Worm (Caenorhabditis elegans): Measurements from ENCODE around the gene T05C7.4.

T05C7.4 gene

DNA sequence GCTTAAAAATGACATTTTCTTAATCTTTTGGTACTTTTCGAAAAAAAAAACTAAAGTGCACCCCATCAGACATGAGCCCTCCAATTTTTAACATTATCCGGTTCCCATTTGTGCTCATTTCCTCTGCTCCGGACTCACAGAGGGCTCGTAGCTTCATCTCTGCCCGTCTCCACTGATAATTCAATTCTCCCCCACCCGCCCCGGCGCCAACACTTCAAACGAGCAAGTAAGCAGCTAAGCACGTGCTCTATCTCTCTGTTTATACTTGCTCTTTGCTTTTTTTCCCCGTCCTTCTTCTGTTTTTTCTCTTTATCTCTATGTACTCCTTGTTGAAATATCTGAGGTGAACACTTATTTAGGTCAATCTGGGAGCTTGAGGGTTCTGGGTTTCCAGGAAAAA lies 25.8 kb upstream of the T05C7.4 start, which contains the start of gene T05C7.9:
Gene T05C7.9, plus strand, starts transcription at position 72 of the 400 bp plus-strand sequence.
- TF ChIP-seq unc-55 (GFP tag; optimal IDR thresholded peaks at IDR 0.05): no peak
- TF ChIP-seq skn-1 (tag; optimal IDR thresholded peaks at IDR 0.05): no peak
- TF ChIP-seq zag-1 (tag; optimal IDR thresholded peaks at IDR 0.05): no peak
- TF ChIP-seq nhr-12 (tag; optimal IDR thresholded peaks at IDR 0.05): no peak
- TF ChIP-seq nhr-129 (tag; optimal IDR thresholded peaks at IDR 0.05): peak; percentile 32
- TF ChIP-seq fos-1 (tag; optimal IDR thresholded peaks at IDR 0.05): no peak
- TF ChIP-seq F13H6.1 (tag; optimal IDR thresholded peaks at IDR 0.05): peak; percentile 47
- TF ChIP-seq lsy-2 (tag; optimal IDR thresholded peaks at IDR 0.05): no peak
- TF ChIP-seq lin-39 (tag; optimal IDR thresholded peaks at IDR 0.05): no peak
- TF ChIP-seq peb-1 (tag; optimal IDR thresholded peaks at IDR 0.05): no peak
- peak; percentile 37 for TF ChIP-seq C34F6.9 (tag; optimal IDR thresholded peaks at IDR 0.05)
- TF ChIP-seq unc-62 (GFP tag; optimal IDR thresholded peaks at IDR 0.05): no peak
- peak in 1 of 2 experiments; percentile 4 for TF ChIP-seq mdl-1 (tag; optimal IDR thresholded peaks at IDR 0.05)
- TF ChIP-seq sma-9 (GFP tag; optimal IDR thresholded peaks at IDR 0.05): peak; percentile 35
- TF ChIP-seq sma-9 (tag; optimal IDR thresholded peaks at IDR 0.05): no peak

DNA sequence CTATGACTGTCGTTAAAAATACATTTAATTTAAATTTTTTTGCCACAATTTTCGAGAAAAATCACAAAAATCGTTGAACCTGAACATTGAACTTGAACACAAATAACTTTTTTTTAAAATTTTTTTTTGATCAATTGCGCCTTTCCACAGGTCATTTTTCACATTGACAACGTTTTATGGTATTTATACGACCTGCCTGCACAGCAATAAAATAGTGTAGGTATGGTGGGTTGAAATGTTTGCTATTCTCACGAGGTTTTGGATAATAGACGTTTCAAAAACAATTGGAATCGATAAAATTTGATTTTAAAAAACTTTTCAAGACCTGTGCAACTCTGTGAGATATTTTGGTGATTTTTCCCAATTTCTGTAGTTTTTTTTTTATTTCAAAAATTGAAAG lies 24.8 kb upstream of the T05C7.4 start:
- TF ChIP-seq peb-1 (tag; optimal IDR thresholded peaks at IDR 0.05) (no peak), unc-62 (GFP tag; optimal IDR thresholded peaks at IDR 0.05) (no peak), unc-55 (GFP tag; optimal IDR thresholded peaks at IDR 0.05) (no peak), egl-27 (tag; optimal IDR thresholded peaks at IDR 0.05) (no peak), nhr-6 (tag; optimal IDR thresholded peaks at IDR 0.05) (no peak), alr-1 (tag; optimal IDR thresholded peaks at IDR 0.05) (no peak), ceh-16 (tag; optimal IDR thresholded peaks at IDR 0.05) (no peak)

DNA sequence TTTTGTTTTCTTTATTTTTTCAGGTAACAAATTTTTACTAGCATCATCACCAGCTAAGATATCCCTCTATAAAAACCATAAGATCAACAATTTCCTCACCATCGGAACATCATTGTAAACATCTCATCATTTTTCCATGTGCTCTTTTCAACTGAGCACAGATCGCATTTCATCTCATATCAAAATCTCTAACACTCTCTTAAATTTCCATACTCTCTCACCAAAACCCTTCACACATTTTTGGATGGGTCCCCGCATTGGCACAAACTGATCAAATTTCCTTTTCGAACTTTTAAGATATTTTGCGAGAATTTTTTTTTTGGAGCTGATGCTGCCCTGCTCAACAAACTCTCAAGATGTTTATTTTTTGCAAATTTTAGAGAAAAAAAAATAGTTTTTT lies 24.0 kb upstream of the T05C7.4 start:
- TF ChIP-seq R02D3.7 (tag; optimal IDR thresholded peaks at IDR 0.05) (no peak), F13H6.1 (tag; optimal IDR thresholded peaks at IDR 0.05) (no peak), egl-27 (tag; optimal IDR thresholded peaks at IDR 0.05) (no peak), nhr-11 (tag; optimal IDR thresholded peaks at IDR 0.05) (no peak), snpc-4 (tag; optimal IDR thresholded peaks at IDR 0.05) (no peak), ztf-1 (GFP tag; conservative IDR thresholded peaks at IDR 0.05) (no peak), zag-1 (tag; optimal IDR thresholded peaks at IDR 0.05) (no peak), nhr-77 (tag; optimal IDR thresholded peaks at IDR 0.05) (no peak), Y55F3AM.14 (GFP tag; optimal IDR thresholded peaks at IDR 0.05) (no peak), ztf-11 (tag; optimal IDR thresholded peaks at IDR 0.05) (no peak), nhr-129 (tag; optimal IDR thresholded peaks at IDR 0.05) (no peak), nhr-25 (tag; optimal IDR thresholded peaks at IDR 0.05) (no peak), ceh-82 (tag; optimal IDR thresholded peaks at IDR 0.05) (no peak), ztf-4 (tag; optimal IDR thresholded peaks at IDR 0.05) (no peak), blmp-1 (tag; optimal IDR thresholded peaks at IDR 0.05; ENCODE audit: insufficient read depth) (no peak), unc-62 (GFP tag; optimal IDR thresholded peaks at IDR 0.05) (no peak), gmeb-1 (tag; optimal IDR thresholded peaks at IDR 0.05) (no peak), lin-13 (GFP tag; optimal IDR thresholded peaks at IDR 0.05) (no peak), unc-55 (GFP tag; optimal IDR thresholded peaks at IDR 0.05) (no peak)

DNA sequence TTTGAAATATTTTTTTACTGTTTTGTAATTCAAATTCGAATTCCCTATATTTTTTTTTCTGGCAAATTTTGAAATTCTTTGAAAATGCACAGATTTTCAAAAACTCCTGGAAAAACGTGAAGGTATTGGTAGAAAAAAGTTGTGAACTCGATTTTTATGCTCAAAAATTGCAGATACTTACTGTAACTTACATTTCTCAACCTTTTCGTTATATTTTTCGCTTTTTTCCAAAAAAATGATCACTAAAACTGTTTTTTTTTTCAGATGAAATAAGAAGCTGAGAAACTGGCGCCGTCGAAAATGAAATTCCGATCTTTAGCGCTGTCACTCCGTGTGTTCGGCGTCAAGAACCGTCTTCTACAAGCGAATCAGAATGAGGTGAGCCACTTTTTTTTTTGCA lies 22.6 kb upstream of the T05C7.4 start, which contains the start of gene T05C7.8:
Gene T05C7.8, plus strand, starts transcription at position 301 of the 400 bp plus-strand sequence.
- TF ChIP-seq nhr-10 (tag; optimal IDR thresholded peaks at IDR 0.05): no peak
- TF ChIP-seq unc-62 (GFP tag; optimal IDR thresholded peaks at IDR 0.05): no peak
- TF ChIP-seq unc-39 (tag; optimal IDR thresholded peaks at IDR 0.05): no peak

DNA sequence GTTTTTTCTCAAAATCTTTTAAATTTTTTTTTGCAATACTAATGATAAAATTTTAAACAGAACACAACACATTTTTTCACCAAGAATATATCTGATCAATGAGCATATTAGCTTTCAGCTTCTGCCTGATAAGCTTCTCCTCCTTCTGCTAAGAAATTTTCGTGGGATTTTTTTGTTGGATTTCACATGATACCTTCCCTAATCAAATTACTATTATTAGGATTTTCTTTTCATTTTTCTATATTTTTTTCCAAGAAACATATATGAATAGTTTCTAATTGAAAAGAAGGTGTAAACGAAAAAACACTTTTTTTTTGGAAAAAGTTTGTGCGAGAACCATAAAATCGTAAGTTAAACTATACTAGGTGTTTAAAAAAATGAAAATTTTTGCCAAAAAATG lies 19.7 kb upstream of the T05C7.4 start:
- TF ChIP-seq zag-1 (tag; optimal IDR thresholded peaks at IDR 0.05) (no peak), unc-39 (tag; optimal IDR thresholded peaks at IDR 0.05) (no peak), sem-4 (tag; optimal IDR thresholded peaks at IDR 0.05) (no peak), nhr-6 (tag; optimal IDR thresholded peaks at IDR 0.05) (no peak), snpc-4 (tag; optimal IDR thresholded peaks at IDR 0.05) (no peak), nhr-23 (tag; optimal IDR thresholded peaks at IDR 0.05) (no peak), unc-55 (GFP tag; optimal IDR thresholded peaks at IDR 0.05) (no peak), nhr-21 (tag; optimal IDR thresholded peaks at IDR 0.05) (no peak), sma-9 (GFP tag; optimal IDR thresholded peaks at IDR 0.05) (no peak), sma-9 (tag; optimal IDR thresholded peaks at IDR 0.05) (no peak), nhr-77 (tag; optimal IDR thresholded peaks at IDR 0.05) (no peak), ceh-82 (tag; optimal IDR thresholded peaks at IDR 0.05) (no peak)

Measured in whole organism, L2 larva.